Fruit fly (Drosophila melanogaster) whole organism, embryonic: ENCODE data around the gene CG15814.

ENCODE experiments used
- Antp ChIP-seq: fragments of 200-800 bp; sonication (Bioruptor generic); optimal IDR thresholded peaks from 3 replicates; lab custom pipeline; 2016; ENCODE audit warnings: missing biosample characterization, missing genetic modification characterization
- B-H2 ChIP-seq: fragments of 200-800 bp; sonication (Bioruptor generic); optimal IDR thresholded peaks from 2 replicates; lab custom pipeline; 2018; ENCODE audit warnings: missing biosample characterization, mild to moderate bottlenecking, missing genetic modification characterization
- C15 ChIP-seq: fragments of 200-800 bp; sonication (Bioruptor generic); IDR thresholded peaks from 3 replicates; pipeline ENCODE4 v1.3.6; 2022; ENCODE audit warnings: missing biosample characterization, missing genetic modification characterization
- CG10209 ChIP-seq: fragments of 200-800 bp; sonication (Bioruptor generic); optimal IDR thresholded peaks from 3 replicates; lab custom pipeline; 2017; ENCODE audit warnings: missing biosample characterization, mild to moderate bottlenecking, missing genetic modification characterization, missing genetic modification reagents
- CG10543 ChIP-seq: fragments of 200-800 bp; sonication (Bioruptor generic); optimal IDR thresholded peaks from 3 replicates; lab custom pipeline; 2017; ENCODE audit warnings: missing biosample characterization, mild to moderate bottlenecking, missing genetic modification characterization, moderate library complexity
- CG12391 ChIP-seq: fragments of 200-800 bp; sonication (Bioruptor generic); optimal IDR thresholded peaks from 3 replicates; lab custom pipeline; 2018; ENCODE audit warnings: missing biosample characterization, mild to moderate bottlenecking, missing genetic modification characterization, moderate library complexity
- CG14710 ChIP-seq: fragments of 200-800 bp; sonication (Bioruptor generic); optimal IDR thresholded peaks from 3 replicates; lab custom pipeline; 2019; ENCODE audit warnings: missing biosample characterization, mild to moderate bottlenecking, missing genetic modification characterization, moderate library complexity
- CG15011 ChIP-seq: fragments of 200-800 bp; sonication (Bioruptor generic); optimal IDR thresholded peaks from 3 replicates; lab custom pipeline; 2018; ENCODE audit warnings: missing biosample characterization, mild to moderate bottlenecking, missing genetic modification characterization
- CG1602 ChIP-seq: fragments of 200-800 bp; sonication (Bioruptor generic); optimal IDR thresholded peaks from 3 replicates; lab custom pipeline; 2016; ENCODE audit warnings: missing biosample characterization, missing genetic modification characterization
- CG2116 ChIP-seq: fragments of 200-800 bp; sonication (Bioruptor generic); optimal IDR thresholded peaks from 3 replicates; lab custom pipeline; 2018; ENCODE audit warnings: missing biosample characterization, mild to moderate bottlenecking, missing genetic modification characterization
- CG2199 ChIP-seq: fragments of 200-800 bp; sonication (Bioruptor generic); IDR thresholded peaks from 3 replicates; pipeline ENCODE4 v1.3.6; 2022; ENCODE audit warnings: missing biosample characterization, missing genetic modification characterization
- CG31224 ChIP-seq: fragments of 200-800 bp; sonication (Bioruptor generic); IDR thresholded peaks from 2 replicates; pipeline ENCODE4 v1.3.6; 2022; ENCODE audit warnings: missing biosample characterization, missing genetic modification characterization
- CG4404 ChIP-seq: fragments of 200-800 bp; sonication (Bioruptor generic); IDR thresholded peaks from 2 replicates; pipeline ENCODE4 v1.3.6; 2022; ENCODE audit warnings: missing biosample characterization, missing genetic modification characterization
- CG4617 ChIP-seq: fragments of 200-800 bp; sonication (Bioruptor generic); optimal IDR thresholded peaks from 3 replicates; lab custom pipeline; 2016; ENCODE audit warnings: missing biosample characterization, missing genetic modification characterization, borderline replicate concordance
- CG7271 ChIP-seq: fragments of 200-800 bp; sonication (Bioruptor generic); optimal IDR thresholded peaks from 2 replicates; lab custom pipeline; 2018; ENCODE audit warnings: missing biosample characterization, mild to moderate bottlenecking, missing genetic modification characterization, moderate library complexity
- CG7786 ChIP-seq: fragments of 200-800 bp; sonication (Bioruptor generic); optimal IDR thresholded peaks from 2 replicates; lab custom pipeline; 2016; ENCODE audit warnings: missing biosample characterization, missing genetic modification characterization
- D ChIP-seq, 2 experiments: fragments of 200-800 bp in 1 of 2; fragments of >200 bp in 1 of 2; sonication (Bioruptor generic) in 1 of 2; optimal IDR thresholded peaks; 2 replicates in 1 of 2; 3 replicates in 1 of 2; lab custom pipeline; 2017; ENCODE audit warnings: mild to moderate bottlenecking in 1 of 2, missing biosample characterization in 1 of 2, missing genetic modification characterization in 1 of 2, missing genetic modification reagents in 1 of 2
- Deaf1 ChIP-seq: fragments of 200-800 bp; optimal IDR thresholded peaks from 3 replicates; lab custom pipeline; 2019; ENCODE audit warnings: missing biosample characterization, mild to moderate bottlenecking, missing genetic modification characterization, moderate library complexity
- Dip2 ChIP-seq: fragments of 200-800 bp; sonication (Bioruptor generic); IDR thresholded peaks from 2 replicates; pipeline ENCODE4 v1.3.6; 2022; ENCODE audit warnings: missing biosample characterization, missing genetic modification characterization
- ERR ChIP-seq: fragments of 200-800 bp; sonication (Bioruptor generic); optimal IDR thresholded peaks from 2 replicates; lab custom pipeline; 2016; ENCODE audit warnings: missing biosample characterization, missing genetic modification characterization
- Elba2 ChIP-seq: fragments of 200-800 bp; sonication (Bioruptor generic); optimal IDR thresholded peaks from 3 replicates; lab custom pipeline; 2016; ENCODE audit warnings: missing biosample characterization, missing genetic modification characterization
- HHEX ChIP-seq: fragments of 200-800 bp; sonication (Bioruptor generic); optimal IDR thresholded peaks from 3 replicates; lab custom pipeline; 2017; ENCODE audit warnings: missing biosample characterization, mild to moderate bottlenecking, missing genetic modification characterization, missing genetic modification reagents
- Hmr ChIP-seq: fragments of 200-800 bp; sonication (Bioruptor generic); optimal IDR thresholded peaks from 3 replicates; lab custom pipeline; 2017; ENCODE audit warnings: mild to moderate bottlenecking, missing biosample characterization, missing genetic modification reagents, missing genetic modification characterization
- Hr51 ChIP-seq, 2 experiments: fragments of 200-800 bp; sonication (Bioruptor generic); optimal IDR thresholded peaks; 2 replicates in 1 of 2; 3 replicates in 1 of 2; lab custom pipeline; 2016 to 2018; ENCODE audit warnings: missing biosample characterization in 2 of 2, missing genetic modification characterization in 2 of 2, mild to moderate bottlenecking in 1 of 2, moderate library complexity in 1 of 2
- Hr78 ChIP-seq, 2 experiments: fragments of 200-800 bp in 1 of 2; fragments of >200 bp in 1 of 2; sonication (Bioruptor generic) in 1 of 2; optimal IDR thresholded peaks; 2 replicates each; lab custom pipeline; 2017 to 2019; ENCODE audit warnings: missing biosample characterization in 2 of 2, missing genetic modification characterization in 2 of 2, mild to moderate bottlenecking in 1 of 2, moderate library complexity in 1 of 2
- MESR4 ChIP-seq: fragments of 200-800 bp; sonication (Bioruptor generic); optimal IDR thresholded peaks from 2 replicates; lab custom pipeline; 2018; ENCODE audit warnings: missing biosample characterization, mild to moderate bottlenecking, missing genetic modification characterization, moderate library complexity
- Mes4 ChIP-seq: fragments of 200-800 bp; sonication (Bioruptor generic); optimal IDR thresholded peaks from 2 replicates; lab custom pipeline; 2016; ENCODE audit warnings: missing biosample characterization, missing genetic modification characterization
- Oli ChIP-seq: fragments of 200-800 bp; sonication (Bioruptor generic); optimal IDR thresholded peaks from 2 replicates; lab custom pipeline; 2018; ENCODE audit warnings: missing biosample characterization, mild to moderate bottlenecking, missing genetic modification characterization, moderate library complexity
- TFAM ChIP-seq: fragments of 200-800 bp; sonication (Bioruptor generic); optimal IDR thresholded peaks from 2 replicates; lab custom pipeline; 2017; ENCODE audit warnings: missing biosample characterization, missing genetic modification characterization, inconsistent platforms
- ab ChIP-seq: fragments of 200-800 bp; sonication (Bioruptor generic); optimal IDR thresholded peaks from 2 replicates; lab custom pipeline; 2016; ENCODE audit warnings: missing biosample characterization, missing genetic modification characterization
- ac ChIP-seq: fragments of 200-800 bp; sonication (Bioruptor generic); optimal IDR thresholded peaks from 3 replicates; lab custom pipeline; 2017; ENCODE audit warnings: missing biosample characterization, mild to moderate bottlenecking, missing genetic modification characterization
- al ChIP-seq: fragments of 200-800 bp; sonication (Bioruptor generic); IDR thresholded peaks from 2 replicates; pipeline ENCODE4 v1.3.6; 2022; ENCODE audit warnings: missing biosample characterization, missing genetic modification characterization
- ato ChIP-seq: fragments of 200-800 bp; sonication (Bioruptor generic); IDR thresholded peaks from 2 replicates; pipeline ENCODE4 v1.3.6; 2022; ENCODE audit warnings: missing biosample characterization, missing genetic modification characterization; ENCODE audit not compliant: partially characterized antibody
- bbx ChIP-seq: fragments of 200-800 bp; sonication (Bioruptor generic); IDR thresholded peaks from 2 replicates; pipeline ENCODE4 v1.3.6; 2022; ENCODE audit warnings: missing biosample characterization, missing genetic modification characterization; ENCODE audit not compliant: partially characterized antibody
- bsh ChIP-seq, 2 experiments: fragments of 200-800 bp; sonication (Bioruptor generic); optimal IDR thresholded peaks; 2 replicates each; lab custom pipeline; 2017 to 2018; ENCODE audit warnings: mild to moderate bottlenecking in 2 of 2, missing biosample characterization in 2 of 2, missing genetic modification characterization in 2 of 2, moderate library complexity in 1 of 2
- cato ChIP-seq: fragments of 200-800 bp; sonication (Bioruptor generic); optimal IDR thresholded peaks from 2 replicates; lab custom pipeline; 2016; ENCODE audit warnings: missing biosample characterization, missing genetic modification characterization, borderline replicate concordance
- chm ChIP-seq: fragments of 200-800 bp; sonication (Bioruptor generic); IDR thresholded peaks from 2 replicates; pipeline ENCODE4 v1.3.6; 2022; ENCODE audit warnings: missing biosample characterization, missing genetic modification characterization
- danr ChIP-seq: fragments of 200-800 bp; sonication (Bioruptor generic); IDR thresholded peaks from 2 replicates; pipeline ENCODE4 v1.3.6; 2022; ENCODE audit warnings: missing biosample characterization, missing genetic modification characterization
- dati ChIP-seq: fragments of 200-800 bp; sonication (Bioruptor generic); IDR thresholded peaks from 2 replicates; pipeline ENCODE4 v1.3.6; 2022; ENCODE audit warnings: missing biosample characterization, missing genetic modification characterization
- dpn ChIP-seq, 2 experiments: fragments of 200-800 bp; sonication (Bioruptor generic); optimal IDR thresholded peaks; 3 replicates each; lab custom pipeline; 2016; ENCODE audit warnings: missing biosample characterization in 2 of 2, missing genetic modification characterization in 2 of 2
- emc ChIP-seq: fragments of 200-800 bp; sonication (Bioruptor generic); optimal IDR thresholded peaks from 2 replicates; lab custom pipeline; 2016; ENCODE audit warnings: missing biosample characterization, missing genetic modification characterization
- esg ChIP-seq: fragments of 200-800 bp; sonication (Bioruptor generic); conservative IDR thresholded peaks from 2 replicates; pipeline ENCODE4 v1.3.6; 2022; ENCODE audit warnings: missing biosample characterization, missing genetic modification characterization
- gce ChIP-seq: fragments of 200-800 bp; sonication (Bioruptor generic); IDR thresholded peaks from 3 replicates; pipeline ENCODE4 v1.3.6; 2022; ENCODE audit warnings: missing biosample characterization, missing genetic modification characterization
- jigr1 ChIP-seq: fragments of 200-800 bp; sonication (Bioruptor generic); IDR thresholded peaks from 3 replicates; pipeline ENCODE4 v1.3.6; 2022; ENCODE audit warnings: missing biosample characterization, missing genetic modification characterization
- nerfin-1 ChIP-seq: fragments of 200-800 bp; sonication (Bioruptor generic); optimal IDR thresholded peaks from 3 replicates; lab custom pipeline; 2019; ENCODE audit warnings: missing biosample characterization, mild to moderate bottlenecking, missing genetic modification characterization, moderate library complexity
- repo ChIP-seq: fragments of 200-800 bp; sonication (Bioruptor generic); optimal IDR thresholded peaks from 2 replicates; lab custom pipeline; 2016; ENCODE audit warnings: missing biosample characterization, missing genetic modification characterization
- seq ChIP-seq: fragments of 200-800 bp; sonication (Bioruptor generic); IDR thresholded peaks from 2 replicates; pipeline ENCODE4 v1.3.6; 2022; ENCODE audit warnings: missing biosample characterization, missing genetic modification characterization
- sr ChIP-seq: fragments of 200-800 bp; sonication (Bioruptor generic); IDR thresholded peaks from 3 replicates; pipeline ENCODE4 v1.3.6; 2022; ENCODE audit warnings: missing biosample characterization, missing genetic modification characterization
- zfh2 ChIP-seq: fragments of 200-800 bp; sonication (Bioruptor generic); optimal IDR thresholded peaks from 2 replicates; lab custom pipeline; 2016; ENCODE audit warnings: missing biosample characterization, missing genetic modification characterization

Gene CG15814

DNA sequence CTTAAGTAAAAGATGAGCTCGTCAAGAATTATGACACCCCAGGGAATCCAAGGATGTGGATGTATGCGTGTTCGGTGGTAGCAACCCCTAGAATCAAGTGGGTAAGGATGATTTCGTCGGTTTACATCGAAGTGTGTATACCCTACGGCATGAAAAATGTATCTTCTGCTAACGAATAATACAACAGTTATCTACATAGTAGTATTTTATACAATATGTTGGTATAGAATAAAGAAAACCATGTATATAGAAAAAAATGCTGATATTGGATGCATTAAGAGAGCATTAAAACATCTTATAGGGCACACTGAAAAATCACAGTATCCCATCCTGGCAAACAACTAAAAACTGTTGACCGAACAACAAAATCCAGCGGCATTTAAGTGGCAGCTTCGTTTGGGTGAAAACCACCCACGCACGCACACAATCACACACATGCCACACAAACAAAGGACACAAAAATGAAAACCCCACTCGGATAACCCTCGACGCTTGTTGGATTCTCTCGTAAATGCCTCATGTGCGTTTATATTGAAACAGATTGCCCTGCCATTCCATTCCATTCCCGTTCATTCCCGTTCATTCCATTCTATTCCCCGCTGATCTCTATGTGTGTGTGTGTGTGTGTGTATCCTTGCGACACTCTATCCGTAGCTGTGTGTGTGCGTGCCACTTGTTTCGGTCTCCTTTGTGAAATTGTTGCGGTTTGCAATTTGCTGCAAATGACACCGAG lies 50.9 kb downstream of the CG15814 start (continued):
- no peak for TF ChIP-seq Dip2 (GFP tag; lab: Robert Waterston, UW)
- no peak for TF ChIP-seq jigr1 (GFP tag; lab: Robert Waterston, UW)
- TF ChIP-seq CG7786 (GFP tag; lab: Kevin White, UChicago): no peak
- TF ChIP-seq nerfin-1 (tag; lab: Kevin White, UChicago): peak; percentile 46
- TF ChIP-seq Oli (tag; lab: Kevin White, UChicago): peak; percentile 51
- TF ChIP-seq seq (GFP tag; lab: Robert Waterston, UW): no peak
- TF ChIP-seq Hr78 (GFP tag; optimal IDR thresholded peaks at IDR 0.05; lab: Kevin White, UChicago): no peak
- no peak for TF ChIP-seq Deaf1 (tag; lab: Kevin White, UChicago)
- no peak for TF ChIP-seq D (optimal IDR thresholded peaks at IDR 0.05; lab: Kevin White, UChicago)
- peak; percentile 55 for TF ChIP-seq D (GFP tag; optimal IDR thresholded peaks at IDR 0.05; lab: Kevin White, UChicago)
- TF ChIP-seq zfh2: no peak
- TF ChIP-seq al: no peak
- TF ChIP-seq sr (GFP tag; lab: Robert Waterston, UW): no peak
- no peak for TF ChIP-seq chm (GFP tag; lab: Robert Waterston, UW)
- TF ChIP-seq danr: no peak
- TF ChIP-seq Mes4: no peak
- no peak for TF ChIP-seq CG7271 (tag; lab: Kevin White, UChicago)
- TF ChIP-seq ato (GFP tag; lab: Robert Waterston, UW): no peak
- TF ChIP-seq ERR: no peak
- TF ChIP-seq Elba2 (GFP tag; lab: Kevin White, UChicago): no peak
- TF ChIP-seq CG1602: peak; percentile 8
- peak; percentile 41 for TF ChIP-seq CG14710 (tag; lab: Kevin White, UChicago)
- no peak for TF ChIP-seq B-H2 (GFP tag; lab: Kevin White, UChicago)
- no peak for TF ChIP-seq Antp (GFP tag; lab: Kevin White, UChicago)
- TF ChIP-seq CG4404: peak; percentile 38; the same call in 1 of the 2 replicates
- peak in 1 of 2 experiments; percentile 67 for TF ChIP-seq bsh (GFP tag; optimal IDR thresholded peaks at IDR 0.05; lab: Kevin White, UChicago)
- TF ChIP-seq CG12391 (tag; lab: Kevin White, UChicago): peak; percentile 47
- TF ChIP-seq ab (GFP tag; lab: Kevin White, UChicago): no peak
- TF ChIP-seq CG10209: no peak
- no peak for TF ChIP-seq CG2199 (GFP tag; lab: Robert Waterston, UW)
- TF ChIP-seq CG4617 (GFP tag; lab: Kevin White, UChicago): no peak
- no peak for TF ChIP-seq emc (GFP tag; lab: Kevin White, UChicago)
- no peak for TF ChIP-seq bbx (GFP tag; lab: Robert Waterston, UW)
- no peak for TF ChIP-seq HHEX
- no peak for TF ChIP-seq Hmr (GFP tag; lab: Kevin White, UChicago)
- no peak for TF ChIP-seq MESR4 (GFP tag; lab: Kevin White, UChicago)
- TF ChIP-seq Hr51 (GFP tag; optimal IDR thresholded peaks at IDR 0.05; lab: Kevin White, UChicago): peak in 1 of 2 experiments; percentile 39
- TF ChIP-seq esg (GFP tag; lab: Robert Waterston, UW): 0 out of 2 replicates have a peak, but pooled peaks have one; percentile 20
- no peak for TF ChIP-seq CG2116 (GFP tag; lab: Kevin White, UChicago)
- TF ChIP-seq cato (GFP tag; lab: Kevin White, UChicago): no peak
- no peak for TF ChIP-seq dpn (GFP tag; optimal IDR thresholded peaks at IDR 0.05; lab: Kevin White, UChicago)
- no peak for TF ChIP-seq C15
- no peak for TF ChIP-seq CG31224 (GFP tag; lab: Robert Waterston, UW)
- no peak for TF ChIP-seq gce (GFP tag; lab: Robert Waterston, UW)
- no peak for TF ChIP-seq ac (GFP tag; lab: Kevin White, UChicago)
- TF ChIP-seq CG10543 (GFP tag; lab: Kevin White, UChicago): no peak
- no peak for TF ChIP-seq dati
- TF ChIP-seq TFAM (GFP tag; lab: Kevin White, UChicago): no peak
- no peak for TF ChIP-seq CG15011 (GFP tag; lab: Kevin White, UChicago)
- TF ChIP-seq repo (GFP tag; lab: Kevin White, UChicago): no peak
